Worm (Caenorhabditis elegans) whole organism, mixed stage, embryonic: ENCODE data around the gene srx-54.

Experiments used
- bed-3 ChIP-seq: fragments of 200-800 bp; sonication (Bioruptor generic); optimal IDR thresholded peaks from 3 replicates; lab custom pipeline; 2018; ENCODE audit warnings: mild to moderate bottlenecking, missing genetic modification characterization, moderate library complexity, missing compliant biosample characterization
- nhr-237 ChIP-seq: fragments of 150-350 bp; optimal IDR thresholded peaks from 2 replicates; lab custom pipeline; 2014; ENCODE audit warnings: missing biosample characterization, missing genetic modification characterization
- nhr-76 ChIP-seq: sonication (generic microtip); optimal IDR thresholded peaks from 2 replicates; lab custom pipeline; 2017; ENCODE audit warnings: missing biosample characterization, missing genetic modification characterization
- snpc-4 ChIP-seq: fragments of 150-350 bp; optimal IDR thresholded peaks from 2 replicates; lab custom pipeline; 2014; ENCODE audit warnings: missing biosample characterization, missing genetic modification characterization
- unc-39 ChIP-seq: fragments of 150-350 bp; optimal IDR thresholded peaks from 2 replicates; lab custom pipeline; 2014; ENCODE audit warnings: missing biosample characterization, missing genetic modification characterization
- unc-62 ChIP-seq: fragments of 150-350 bp; optimal IDR thresholded peaks from 2 replicates; lab custom pipeline; 2014; ENCODE audit warnings: missing biosample characterization, missing genetic modification reagents, missing genetic modification characterization
- zip-8 ChIP-seq: fragments of 150-350 bp; optimal IDR thresholded peaks from 2 replicates; lab custom pipeline; 2014; ENCODE audit warnings: missing biosample characterization, missing genetic modification characterization
- ztf-11 ChIP-seq: fragments of 150-350 bp; optimal IDR thresholded peaks from 2 replicates; lab custom pipeline; 2014; ENCODE audit warnings: missing biosample characterization, missing genetic modification characterization

DNA sequence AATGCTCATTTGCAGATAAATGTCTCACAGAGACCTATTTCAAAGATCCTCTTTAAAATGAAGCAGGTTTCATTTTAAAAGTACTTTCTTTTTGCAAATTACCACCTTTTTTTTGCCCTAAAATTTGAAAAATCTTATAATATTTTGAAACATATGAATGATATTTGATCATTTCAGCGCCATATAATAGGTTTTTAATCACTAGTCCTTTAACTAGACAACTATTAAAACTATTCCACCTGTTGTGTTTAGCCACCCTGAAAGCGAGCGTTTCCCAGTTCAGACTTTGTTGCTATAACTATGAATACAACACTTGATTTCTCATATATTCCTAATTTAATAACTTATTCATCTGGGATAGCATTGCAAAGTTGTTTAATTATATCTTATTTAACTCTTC is 16.7 kb downstream of the srx-54 start, which contains the start of gene srz-95:
- TF ChIP-seq nhr-76, result no peak
- TF ChIP-seq nhr-237, result no peak
- TF ChIP-seq bed-3, result no peak
- TF ChIP-seq ztf-11 (tag; lab: Kevin White, UChicago), result no peak
- TF ChIP-seq unc-62 (GFP tag; lab: Kevin White, UChicago), result no peak
- no peak for TF ChIP-seq snpc-4 (tag; lab: Kevin White, UChicago)
- no peak for TF ChIP-seq zip-8 (tag; lab: Kevin White, UChicago)
- no peak for TF ChIP-seq unc-39 (tag; lab: Kevin White, UChicago)
